Worm (Caenorhabditis elegans) whole organism, L4 larva: ENCODE measurements around the gene F19B6.10.

Experiments
- R02D3.7 ChIP-seq: fragments of 150-350 bp; sonication (generic microtip); optimal IDR thresholded peaks from 3 replicates; lab custom pipeline; 2014; ENCODE audit warnings: missing biosample characterization, missing genetic modification characterization
- T20F7.1 ChIP-seq: fragments of 200-800 bp; sonication (Bioruptor generic); optimal IDR thresholded peaks from 2 replicates; lab custom pipeline; 2018; ENCODE audit warnings: mild to moderate bottlenecking, missing genetic modification characterization, missing compliant biosample characterization
- Y48G9A.11 ChIP-seq: fragments of 200-800 bp; sonication (Bioruptor generic); IDR thresholded peaks from 2 replicates; pipeline ENCODE4 v1.3.6; 2022; ENCODE audit warnings: missing genetic modification reagents, missing genetic modification characterization, missing compliant biosample characterization
- ZK337.2 ChIP-seq: fragments of 200-800 bp; sonication (Bioruptor generic); IDR thresholded peaks from 2 replicates; pipeline ENCODE4 v1.3.6; 2022; ENCODE audit warnings: missing genetic modification reagents, missing genetic modification characterization, missing compliant biosample characterization
- aha-1 ChIP-seq: fragments of 150-350 bp; peaks from one replicate; lab custom pipeline; 2014; ENCODE audit warnings: missing biosample characterization, missing genetic modification characterization
- aly-2 ChIP-seq: sonication (generic microtip); optimal IDR thresholded peaks from 2 replicates; lab custom pipeline; 2018; ENCODE audit warnings: missing biosample characterization, missing genetic modification characterization
- ama-1 ChIP-seq: fragments of 150-350 bp; optimal IDR thresholded peaks from 2 replicates; lab custom pipeline; 2014; ENCODE audit warnings: inconsistent platforms, mixed read lengths
- arid-1 ChIP-seq: fragments of 200-800 bp; sonication (Bioruptor generic); conservative IDR thresholded peaks from 2 replicates; pipeline ENCODE4 v1.3.6; 2022; ENCODE audit warnings: missing genetic modification reagents, missing genetic modification characterization, missing compliant biosample characterization
- ceh-20 ChIP-seq: fragments of 200-800 bp; sonication (Bioruptor generic); IDR thresholded peaks from 2 replicates; pipeline ENCODE4 v1.3.6; 2022; ENCODE audit warnings: missing genetic modification reagents, missing genetic modification characterization, missing compliant biosample characterization
- ceh-28 ChIP-seq: fragments of 150-350 bp; optimal IDR thresholded peaks from 2 replicates; lab custom pipeline; 2014; ENCODE audit warnings: missing biosample characterization, missing genetic modification reagents, missing genetic modification characterization
- ceh-82 ChIP-seq: sonication (generic microtip); optimal IDR thresholded peaks from 2 replicates; lab custom pipeline; 2017; ENCODE audit warnings: missing biosample characterization, missing genetic modification characterization
- daf-12 ChIP-seq: fragments of 150-350 bp; optimal IDR thresholded peaks from 2 replicates; lab custom pipeline; 2014; ENCODE audit warnings: missing biosample characterization, missing genetic modification reagents, missing genetic modification characterization
- daf-16 ChIP-seq, 3 experiments: sonication (generic microtip); optimal IDR thresholded peaks; 2 replicates each; lab custom pipeline; 2016 to 2017; ENCODE audit warnings: missing genetic modification characterization in 3 of 3, missing genetic modification reagents in 3 of 3, mild to moderate bottlenecking in 2 of 3, missing compliant biosample characterization in 2 of 3, missing biosample characterization in 1 of 3, moderate library complexity in 1 of 3
- dmd-6 ChIP-seq: fragments of 200-800 bp; sonication (Bioruptor generic); IDR thresholded peaks from 2 replicates; pipeline ENCODE4 v1.3.6; 2022; ENCODE audit warnings: missing genetic modification reagents, missing genetic modification characterization, missing compliant biosample characterization
- dmd-9 ChIP-seq: fragments of 200-800 bp; sonication (Bioruptor generic); IDR thresholded peaks from 2 replicates; pipeline ENCODE4 v1.3.6; 2022; ENCODE audit warnings: missing genetic modification reagents, missing genetic modification characterization, missing compliant biosample characterization
- dve-1 ChIP-seq: sonication (generic microtip); optimal IDR thresholded peaks from 2 replicates; lab custom pipeline; 2017; ENCODE audit warnings: antibody characterized with exemption, mild to moderate bottlenecking, missing genetic modification characterization, missing compliant biosample characterization; ENCODE audit not compliant: insufficient read depth
- egl-43 ChIP-seq: fragments of 200-800 bp; sonication (Bioruptor generic); IDR thresholded peaks from 2 replicates; pipeline ENCODE4 v1.3.6; 2022; ENCODE audit warnings: missing genetic modification reagents, missing genetic modification characterization, missing compliant biosample characterization
- fos-1 ChIP-seq: fragments of 150-350 bp; optimal IDR thresholded peaks from 2 replicates; lab custom pipeline; 2014; ENCODE audit warnings: missing biosample characterization, missing genetic modification characterization
- hif-1 ChIP-seq, 2 experiments: sonication (generic microtip); optimal IDR thresholded peaks; 2 replicates each; lab custom pipeline; 2016 to 2017; ENCODE audit warnings: missing compliant biosample characterization in 2 of 2, missing genetic modification characterization in 2 of 2, missing genetic modification reagents in 2 of 2, missing genotype in 2 of 2, mild to moderate bottlenecking in 1 of 2
- hlh-11 ChIP-seq: fragments of 200-800 bp; sonication (Bioruptor generic); optimal IDR thresholded peaks from 2 replicates; lab custom pipeline; 2018; ENCODE audit warnings: mild to moderate bottlenecking, missing genetic modification characterization, missing compliant biosample characterization
- lin-1 ChIP-seq: fragments of 200-800 bp; sonication (Bioruptor generic); IDR thresholded peaks from 2 replicates; pipeline ENCODE4 v1.3.6; 2022; ENCODE audit warnings: missing genetic modification reagents, missing genetic modification characterization, missing compliant biosample characterization
- lin-39 ChIP-seq: fragments of 150-350 bp; optimal IDR thresholded peaks from 2 replicates; lab custom pipeline; 2014; ENCODE audit warnings: missing biosample characterization, missing genetic modification reagents, missing genetic modification characterization
- mdt-29 ChIP-seq: fragments of 200-800 bp; sonication (Bioruptor generic); IDR thresholded peaks from 2 replicates; pipeline ENCODE4 v1.3.6; 2022; ENCODE audit warnings: missing genetic modification reagents, missing genetic modification characterization, missing compliant biosample characterization
- mes-2 ChIP-seq: sonication (generic microtip); optimal IDR thresholded peaks from 2 replicates; lab custom pipeline; 2016; ENCODE audit warnings: missing genotype, mild to moderate bottlenecking, missing genetic modification characterization, missing compliant biosample characterization; ENCODE audit not compliant: poor library complexity, severe bottlenecking
- nhr-10 ChIP-seq: fragments of 150-350 bp; optimal IDR thresholded peaks from 2 replicates; lab custom pipeline; 2014; ENCODE audit warnings: missing biosample characterization, missing genetic modification characterization
- nhr-111 ChIP-seq: fragments of 200-800 bp; sonication (Bioruptor generic); optimal IDR thresholded peaks from 2 replicates; lab custom pipeline; 2018; ENCODE audit warnings: mild to moderate bottlenecking, missing genetic modification characterization, missing compliant biosample characterization
- nhr-28 ChIP-seq: fragments of 150-350 bp; optimal IDR thresholded peaks from 2 replicates; lab custom pipeline; 2014; ENCODE audit warnings: missing biosample characterization, missing genetic modification characterization
- nhr-48 ChIP-seq: sonication (generic microtip); optimal IDR thresholded peaks from 2 replicates; lab custom pipeline; 2016; ENCODE audit warnings: mild to moderate bottlenecking, missing genetic modification characterization, missing compliant biosample characterization
- nhr-76 ChIP-seq: fragments of 150-350 bp; optimal IDR thresholded peaks from 2 replicates; lab custom pipeline; 2014; ENCODE audit warnings: missing biosample characterization, missing genetic modification characterization
- nhr-77 ChIP-seq: fragments of 150-350 bp; optimal IDR thresholded peaks from 2 replicates; lab custom pipeline; 2014; ENCODE audit warnings: missing biosample characterization, missing genetic modification characterization
- pqm-1 ChIP-seq: sonication (generic microtip); optimal IDR thresholded peaks from 2 replicates; lab custom pipeline; 2017; ENCODE audit warnings: missing biosample characterization, missing genetic modification characterization
- saeg-2 ChIP-seq: fragments of 200-800 bp; sonication (Bioruptor generic); IDR thresholded peaks from 2 replicates; pipeline ENCODE4 v1.3.6; 2022; ENCODE audit warnings: missing genetic modification reagents, missing genetic modification characterization, missing compliant biosample characterization
- sdz-12 ChIP-seq: fragments of 200-800 bp; sonication (Bioruptor generic); optimal IDR thresholded peaks from 2 replicates; lab custom pipeline; 2018; ENCODE audit warnings: mild to moderate bottlenecking, missing genetic modification characterization, missing compliant biosample characterization
- snpc-1.2 ChIP-seq: fragments of 200-800 bp; sonication (Bioruptor generic); IDR thresholded peaks from 2 replicates; pipeline ENCODE4 v1.3.6; 2022; ENCODE audit warnings: missing genetic modification reagents, missing genetic modification characterization, missing compliant biosample characterization
- snpc-4 ChIP-seq: fragments of 150-350 bp; optimal IDR thresholded peaks from 2 replicates; lab custom pipeline; 2014; ENCODE audit warnings: missing biosample characterization, missing genetic modification characterization
- spr-3 ChIP-seq: fragments of 200-800 bp; sonication (Bioruptor generic); optimal IDR thresholded peaks from 2 replicates; lab custom pipeline; 2018; ENCODE audit warnings: mild to moderate bottlenecking, missing genetic modification characterization, missing compliant biosample characterization
- tag-97 ChIP-seq: fragments of 200-800 bp; sonication (Bioruptor generic); IDR thresholded peaks from 2 replicates; pipeline ENCODE4 v1.3.6; 2022; ENCODE audit warnings: missing genetic modification characterization, missing compliant biosample characterization
- tra-1 ChIP-seq: fragments of 200-800 bp; sonication (Bioruptor generic); IDR thresholded peaks from 2 replicates; pipeline ENCODE4 v1.3.6; 2022; ENCODE audit warnings: missing genetic modification reagents, missing genetic modification characterization, missing compliant biosample characterization
- unc-62 ChIP-seq, 3 experiments: fragments of 150-350 bp in 1 of 3; sonication (generic microtip); optimal IDR thresholded peaks in 2 of 3; peaks in 1 of 3; 1 replicate in 1 of 3; 2 replicates in 2 of 3; lab custom pipeline; 2014 to 2017; ENCODE audit warnings: missing biosample characterization in 3 of 3, missing genetic modification characterization in 3 of 3, missing genetic modification reagents in 3 of 3, missing genotype in 1 of 3
- vab-7 ChIP-seq: fragments of 200-800 bp; sonication (Bioruptor generic); IDR thresholded peaks from 2 replicates; pipeline ENCODE4 v1.3.6; 2022; ENCODE audit warnings: missing genetic modification reagents, missing genetic modification characterization, missing compliant biosample characterization
- zag-1 ChIP-seq: fragments of 150-350 bp; optimal IDR thresholded peaks from 2 replicates; lab custom pipeline; 2014; ENCODE audit warnings: missing biosample characterization, missing genetic modification characterization
- zfp-2 ChIP-seq: sonication (generic microtip); optimal IDR thresholded peaks from 2 replicates; lab custom pipeline; 2016; ENCODE audit warnings: mild to moderate bottlenecking, missing genetic modification characterization, missing compliant biosample characterization
- ztf-11 ChIP-seq: fragments of 150-350 bp; optimal IDR thresholded peaks from 2 replicates; lab custom pipeline; 2014; ENCODE audit warnings: missing biosample characterization, missing genetic modification characterization
- ztf-7 ChIP-seq: fragments of 150-350 bp; optimal IDR thresholded peaks from 2 replicates; lab custom pipeline; 2014; ENCODE audit warnings: missing biosample characterization, missing genetic modification characterization

Gene F19B6.10

ce11 chrIV:12305956-12306355 lies 31.0 kb upstream of the F19B6.10 start:
- peak; percentile 2 for TF ChIP-seq ztf-7 (tag; lab: Kevin White, UChicago)
- TF ChIP-seq vab-7 (GFP tag; lab: Robert Waterston, UW): no peak
- peak; percentile 69 for TF ChIP-seq hlh-11 (tag; lab: Kevin White, UChicago)
- peak; percentile 65 for TF ChIP-seq dmd-6 (GFP tag; lab: Robert Waterston, UW)
- TF ChIP-seq tra-1: no peak
- TF ChIP-seq ceh-28: no peak
- no peak for TF ChIP-seq R02D3.7 (tag; lab: Kevin White, UChicago)
- TF ChIP-seq arid-1 (GFP tag; lab: Robert Waterston, UW): no peak
- TF ChIP-seq lin-39: no peak
- TF ChIP-seq hif-1 (tag; optimal IDR thresholded peaks at IDR 0.05; lab: Kevin White, UChicago): no peak
- TF ChIP-seq daf-16 (GFP tag; optimal IDR thresholded peaks at IDR 0.05; lab: Kevin White, UChicago): peak in 1 of 2 experiments; percentile 6
- TF ChIP-seq daf-16 (tag; optimal IDR thresholded peaks at IDR 0.05; lab: Kevin White, UChicago): peak; percentile 96
- peak; percentile 22 for TF ChIP-seq nhr-48 (tag; lab: Kevin White, UChicago)
- TF ChIP-seq ceh-20 (GFP tag; lab: Robert Waterston, UW): no peak
- TF ChIP-seq ama-1 (lab: Kevin White, UChicago): no peak
- TF ChIP-seq spr-3: no peak
- TF ChIP-seq aha-1: peak; percentile 38
- TF ChIP-seq sdz-12 (GFP tag; lab: Kevin White, UChicago): no peak
- no peak for TF ChIP-seq dmd-9 (GFP tag; lab: Robert Waterston, UW)
- peak; percentile 70 for TF ChIP-seq dve-1 (tag; lab: Kevin White, UChicago)
- no peak for TF ChIP-seq nhr-111 (GFP tag; lab: Kevin White, UChicago)
- no peak for TF ChIP-seq nhr-76 (tag; lab: Kevin White, UChicago)
- peak; percentile 14 for TF ChIP-seq nhr-10 (tag; lab: Kevin White, UChicago)
- peak; percentile 31 for TF ChIP-seq nhr-28 (tag; lab: Kevin White, UChicago)
- no peak for TF ChIP-seq mdt-29 (GFP tag; lab: Robert Waterston, UW)
- 0 out of 2 replicates have a peak, but pooled peaks have one; percentile 38 for TF ChIP-seq lin-1 (GFP tag; lab: Robert Waterston, UW)
- peak in 1 of 2 experiments; percentile 9 for TF ChIP-seq unc-62 (GFP tag; optimal IDR thresholded peaks at IDR 0.05 in 1 of 2; lab: Kevin White, UChicago)
- no peak for TF ChIP-seq unc-62 (tag; optimal IDR thresholded peaks at IDR 0.05; lab: Kevin White, UChicago)
- peak; percentile 90 for TF ChIP-seq pqm-1 (tag; lab: Kevin White, UChicago)
- no peak for TF ChIP-seq Y48G9A.11 (GFP tag; lab: Robert Waterston, UW)

ce11 chrIV:12307720-12308119 lies 29.3 kb upstream of the F19B6.10 start, which contains the start of gene oac-57:
Gene oac-57, minus strand, starts transcription at chrIV:12307820.
- TF ChIP-seq zag-1 (tag; lab: Kevin White, UChicago): no peak
- no peak for TF ChIP-seq ztf-11
- TF ChIP-seq snpc-4 (tag; lab: Kevin White, UChicago): no peak
- no peak for TF ChIP-seq sdz-12 (GFP tag; lab: Kevin White, UChicago)
- TF ChIP-seq snpc-1.2 (GFP tag; lab: Robert Waterston, UW): no peak
- no peak for TF ChIP-seq fos-1 (tag; lab: Kevin White, UChicago)
- no peak for TF ChIP-seq aly-2 (tag; lab: Kevin White, UChicago)
- no peak for TF ChIP-seq daf-12
- no peak for TF ChIP-seq egl-43 (GFP tag; lab: Robert Waterston, UW)
- no peak for TF ChIP-seq nhr-77 (tag; lab: Kevin White, UChicago)
- no peak for TF ChIP-seq T20F7.1 (GFP tag; lab: Kevin White, UChicago)
- TF ChIP-seq nhr-76 (tag; lab: Kevin White, UChicago): no peak

- TF ChIP-seq mes-2 (tag; lab: Kevin White, UChicago): no peak
- no peak for TF ChIP-seq ZK337.2 (GFP tag; lab: Robert Waterston, UW)
- no peak for TF ChIP-seq tag-97 (GFP tag; lab: Robert Waterston, UW)
- TF ChIP-seq ceh-82 (tag; lab: Kevin White, UChicago): no peak
- TF ChIP-seq saeg-2 (GFP tag; lab: Robert Waterston, UW): no peak
- TF ChIP-seq zfp-2 (tag; lab: Kevin White, UChicago): no peak
These were observed 25.4 kb upstream of the F19B6.10 start, which contains the start of gene oac-58 for ce11 chrIV:12311597-12311996. Gene oac-58, minus strand, starts transcription at chrIV:12311697.
